Worm (Caenorhabditis elegans): ENCODE results near the gene col-168.

DNA sequence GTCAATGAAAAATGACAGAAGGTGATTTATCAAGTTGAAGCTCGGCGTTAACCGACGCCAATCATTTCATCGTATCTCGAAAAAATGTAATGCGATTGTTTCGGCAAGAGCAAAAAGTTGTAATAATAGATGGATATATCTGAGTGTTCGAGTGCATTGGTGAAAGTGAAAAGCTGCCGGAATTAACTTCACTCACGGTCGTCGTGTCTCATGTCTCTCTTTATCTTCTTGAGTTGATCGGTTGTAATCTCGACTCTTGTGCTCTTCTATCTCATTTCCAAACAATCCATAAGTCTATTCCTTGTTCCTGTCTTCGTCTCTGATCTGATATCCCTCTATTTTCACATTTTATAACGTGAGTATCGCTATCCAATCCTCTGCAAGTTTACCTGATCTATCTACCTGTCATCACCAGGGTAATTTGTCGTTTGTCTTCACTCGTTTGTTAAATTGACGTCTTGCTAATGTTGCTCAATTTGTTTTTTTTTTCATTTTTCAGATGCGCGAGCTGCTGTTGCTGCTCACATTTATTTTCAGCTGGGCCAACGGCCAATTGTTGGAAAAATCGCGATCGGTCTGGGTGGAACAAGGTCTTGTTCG is 26.4 kb upstream of the col-168 start, which contains the start of gene cest-16:
- no peak for TF ChIP-seq flt-1 (GFP tag; IDR thresholded peaks at IDR 0.05)
- TF ChIP-seq ztf-29 (GFP tag; IDR thresholded peaks at IDR 0.05), result no peak
- TF ChIP-seq T22C8.4 (GFP tag; IDR thresholded peaks at IDR 0.05), result no peak
- no peak for TF ChIP-seq cog-1 (tag; optimal IDR thresholded peaks at IDR 0.05)
- TF ChIP-seq ztf-23 (GFP tag; IDR thresholded peaks at IDR 0.05), result no peak
- TF ChIP-seq ref-1 (GFP tag; conservative IDR thresholded peaks at IDR 0.05), result no peak

All from whole organism, midembryonic.